Worm (Caenorhabditis elegans): Measurements from ENCODE around the gene C32D5.4.

The C32D5.4 gene

ce11 chrII:6288104-6288503 lies 34.8 kb downstream of the C32D5.4 start:
- TF ChIP-seq lim-6 (tag; optimal IDR thresholded peaks at IDR 0.05) (no peak), syd-9 (tag; optimal IDR thresholded peaks at IDR 0.05) (no peak), K02D7.2 (tag; optimal IDR thresholded peaks at IDR 0.05) (no peak), elt-2 (tag; optimal IDR thresholded peaks at IDR 0.05) (no peak), tbx-2 (tag; optimal IDR thresholded peaks at IDR 0.05) (no peak), elt-4 (tag; optimal IDR thresholded peaks at IDR 0.05) (no peak), unc-86 (tag; optimal IDR thresholded peaks at IDR 0.05) (no peak), C38D4.7 (GFP tag; optimal IDR thresholded peaks at IDR 0.05) (no peak), C08G9.2 (tag; optimal IDR thresholded peaks at IDR 0.05) (no peak), ceh-30 (tag; optimal IDR thresholded peaks at IDR 0.05) (no peak)

- no peak for TF ChIP-seq ceh-45 (GFP tag; IDR thresholded peaks at IDR 0.05)
- TF ChIP-seq ceh-24 (tag; optimal IDR thresholded peaks at IDR 0.05): no peak
- no peak for TF ChIP-seq ceh-9 (tag; optimal IDR thresholded peaks at IDR 0.05)
- TF ChIP-seq unc-86 (tag; optimal IDR thresholded peaks at IDR 0.05): no peak
- TF ChIP-seq che-1 (tag; optimal IDR thresholded peaks at IDR 0.05): no peak
- TF ChIP-seq elt-2 (tag; optimal IDR thresholded peaks at IDR 0.05): no peak
- no peak for TF ChIP-seq unc-55 (GFP tag; optimal IDR thresholded peaks at IDR 0.05)
- TF ChIP-seq lin-11 (tag; optimal IDR thresholded peaks at IDR 0.05): no peak
- TF ChIP-seq ama-1 (optimal IDR thresholded peaks at IDR 0.05): no peak
- TF ChIP-seq ahr-1 (tag; optimal IDR thresholded peaks at IDR 0.05): no peak
- TF ChIP-seq syd-9 (tag; optimal IDR thresholded peaks at IDR 0.05): no peak
- no peak for TF ChIP-seq fkh-6 (tag; optimal IDR thresholded peaks at IDR 0.05)
- TF ChIP-seq K02D7.2 (tag; optimal IDR thresholded peaks at IDR 0.05): no peak
- TF ChIP-seq F13H6.1 (tag; optimal IDR thresholded peaks at IDR 0.05): no peak
Observed at ce11 chrII:6286865-6287264, 36.0 kb downstream of the C32D5.4 start, which contains the start of gene F13H8.6. Gene F13H8.6, minus strand, starts transcription at chrII:6286965.

ce11 chrII:6283074-6283473 lies 39.8 kb downstream of the C32D5.4 start, which contains the start of gene F13H8.1:
Gene F13H8.1, plus strand, starts transcription at chrII:6283384.
- TF ChIP-seq elt-2 (tag; optimal IDR thresholded peaks at IDR 0.05) (no peak), npax-4 (tag; optimal IDR thresholded peaks at IDR 0.05) (no peak), ceh-6 (GFP tag; optimal IDR thresholded peaks at IDR 0.05) (no peak), hlh-6 (tag; optimal IDR thresholded peaks at IDR 0.05) (no peak), hlh-8 (tag; optimal IDR thresholded peaks at IDR 0.05) (no peak), pax-1 (tag; optimal IDR thresholded peaks at IDR 0.05) (no peak), ceh-9 (tag; optimal IDR thresholded peaks at IDR 0.05) (no peak), C08G9.2 (tag; optimal IDR thresholded peaks at IDR 0.05) (no peak), pha-2 (tag; optimal IDR thresholded peaks at IDR 0.05) (no peak), unc-86 (tag; optimal IDR thresholded peaks at IDR 0.05) (no peak), syd-9 (tag; optimal IDR thresholded peaks at IDR 0.05) (no peak)

ce11 chrII:6281903-6282302 lies 41.0 kb downstream of the C32D5.4 start:
- TF ChIP-seq pros-1 (tag; optimal IDR thresholded peaks at IDR 0.05) (no peak), ceh-2 (tag; optimal IDR thresholded peaks at IDR 0.05) (no peak), ceh-14 (tag; optimal IDR thresholded peaks at IDR 0.05) (no peak), ref-2 (tag; optimal IDR thresholded peaks at IDR 0.05) (no peak), syd-9 (tag; optimal IDR thresholded peaks at IDR 0.05) (no peak), T23F11.4 (GFP tag; optimal IDR thresholded peaks at IDR 0.05) (no peak), fkh-10 (GFP tag; optimal IDR thresholded peaks at IDR 0.05) (no peak), ceh-19 (GFP tag; optimal IDR thresholded peaks at IDR 0.05) (no peak), unc-3 (GFP tag; conservative IDR thresholded peaks at IDR 0.05) (no peak), unc-3 (tag; optimal IDR thresholded peaks at IDR 0.05) (no peak), tbx-2 (tag; optimal IDR thresholded peaks at IDR 0.05) (no peak), nfya-1 (tag; optimal IDR thresholded peaks at IDR 0.05) (no peak), ceh-30 (tag; optimal IDR thresholded peaks at IDR 0.05) (no peak), sdc-2 (tag; optimal IDR thresholded peaks at IDR 0.05) (no peak), nhr-232 (tag; optimal IDR thresholded peaks at IDR 0.05) (no peak), eyg-1 (tag; optimal IDR thresholded peaks at IDR 0.05) (no peak)
